Worm (Caenorhabditis elegans) whole organism, late embryonic: Measurements from ENCODE around the gene Y73B6BL.270.
A peak's percentile ranks its signal among the peaks of the same experiment; 100 is the strongest.

ENCODE experiments used
- C08G9.2 ChIP-seq: sonication (generic microtip); optimal IDR thresholded peaks from 2 replicates; lab custom pipeline; 2016; ENCODE audit warnings: mild to moderate bottlenecking, missing genetic modification characterization, moderate library complexity, missing compliant biosample characterization
- F13H6.1 ChIP-seq: sonication (generic microtip); optimal IDR thresholded peaks from 2 replicates; lab custom pipeline; 2016; ENCODE audit warnings: missing genetic modification characterization, missing compliant biosample characterization
- K09A11.1 ChIP-seq: sonication (generic microtip); optimal IDR thresholded peaks from 2 replicates; lab custom pipeline; 2017; ENCODE audit warnings: antibody characterized with exemption, mild to moderate bottlenecking, missing genetic modification characterization, missing compliant biosample characterization; ENCODE audit not compliant: insufficient read depth
- ahr-1 ChIP-seq: sonication (generic microtip); optimal IDR thresholded peaks from 2 replicates; lab custom pipeline; 2016; ENCODE audit warnings: missing genetic modification characterization, missing compliant biosample characterization
- ceh-14 ChIP-seq: sonication (generic microtip); optimal IDR thresholded peaks from 2 replicates; lab custom pipeline; 2016; ENCODE audit warnings: missing genotype, missing genetic modification characterization, missing compliant biosample characterization
- ceh-18 ChIP-seq: sonication (generic microtip); optimal IDR thresholded peaks from 2 replicates; lab custom pipeline; 2016; ENCODE audit warnings: missing genetic modification characterization, missing compliant biosample characterization
- ceh-19 ChIP-seq: fragments of 200-800 bp; sonication (Bioruptor generic); optimal IDR thresholded peaks from 2 replicates; lab custom pipeline; 2018; ENCODE audit warnings: mild to moderate bottlenecking, missing genetic modification characterization, missing compliant biosample characterization
- ceh-30 ChIP-seq: fragments of 150-350 bp; optimal IDR thresholded peaks from 2 replicates; lab custom pipeline; 2014; ENCODE audit warnings: missing biosample characterization, missing genetic modification characterization
- ceh-31 ChIP-seq: sonication (generic microtip); optimal IDR thresholded peaks from 2 replicates; lab custom pipeline; 2016; ENCODE audit warnings: missing genetic modification characterization, missing compliant biosample characterization
- ceh-34 ChIP-seq: sonication (generic microtip); optimal IDR thresholded peaks from 2 replicates; lab custom pipeline; 2016; ENCODE audit warnings: mild to moderate bottlenecking, missing genetic modification characterization, missing compliant biosample characterization
- ceh-48 ChIP-seq: sonication (generic microtip); optimal IDR thresholded peaks from 2 replicates; lab custom pipeline; 2016; ENCODE audit warnings: missing genetic modification characterization, inconsistent platforms, missing compliant biosample characterization
- che-1 ChIP-seq: sonication (generic microtip); optimal IDR thresholded peaks from 2 replicates; lab custom pipeline; 2016; ENCODE audit warnings: mild to moderate bottlenecking, missing genetic modification characterization, missing compliant biosample characterization
- dmd-4 ChIP-seq: sonication (generic microtip); optimal IDR thresholded peaks from 2 replicates; lab custom pipeline; 2016; ENCODE audit warnings: borderline replicate concordance, missing genetic modification characterization, missing compliant biosample characterization
- elt-2 ChIP-seq: sonication (generic microtip); optimal IDR thresholded peaks from 2 replicates; lab custom pipeline; 2016; ENCODE audit warnings: missing genetic modification reagents, missing genetic modification characterization, missing compliant biosample characterization
- ets-4 ChIP-seq: sonication (generic microtip); optimal IDR thresholded peaks from 2 replicates; lab custom pipeline; 2016; ENCODE audit warnings: missing genetic modification characterization, missing compliant biosample characterization
- fkh-10 ChIP-seq: fragments of 150-350 bp; optimal IDR thresholded peaks from 2 replicates; lab custom pipeline; 2014; ENCODE audit warnings: missing biosample characterization, missing genetic modification reagents, missing genetic modification characterization
- fkh-6 ChIP-seq: sonication (generic microtip); optimal IDR thresholded peaks from 2 replicates; lab custom pipeline; 2016; ENCODE audit warnings: missing genetic modification characterization, missing compliant biosample characterization
- hlh-13 ChIP-seq: fragments of 200-800 bp; sonication (Bioruptor generic); optimal IDR thresholded peaks from 2 replicates; lab custom pipeline; 2018; ENCODE audit warnings: mild to moderate bottlenecking, missing genetic modification characterization, missing compliant biosample characterization
- lim-6 ChIP-seq: sonication (generic microtip); optimal IDR thresholded peaks from 2 replicates; lab custom pipeline; 2016; ENCODE audit warnings: missing genetic modification characterization, missing compliant biosample characterization
- nfya-1 ChIP-seq: sonication (generic microtip); optimal IDR thresholded peaks from 2 replicates; lab custom pipeline; 2017; ENCODE audit warnings: missing genetic modification characterization, mild to moderate bottlenecking, missing compliant biosample characterization, antibody characterized with exemption, moderate library complexity
- npax-4 ChIP-seq: sonication (generic microtip); optimal IDR thresholded peaks from 2 replicates; lab custom pipeline; 2016; ENCODE audit warnings: missing genetic modification characterization, missing compliant biosample characterization
- odd-2 ChIP-seq: sonication (generic microtip); optimal IDR thresholded peaks from 2 replicates; lab custom pipeline; 2017; ENCODE audit warnings: antibody characterized with exemption, mild to moderate bottlenecking, missing genetic modification characterization, missing compliant biosample characterization
- pag-3 ChIP-seq: sonication (generic microtip); optimal IDR thresholded peaks from 2 replicates; lab custom pipeline; 2016; ENCODE audit warnings: missing compliant biosample characterization, missing genetic modification characterization, borderline replicate concordance
- ref-2 ChIP-seq: sonication (generic microtip); optimal IDR thresholded peaks from 2 replicates; lab custom pipeline; 2016; ENCODE audit warnings: missing genetic modification characterization, missing compliant biosample characterization
- tbx-7 ChIP-seq: sonication (generic microtip); optimal IDR thresholded peaks from 2 replicates; lab custom pipeline; 2016; ENCODE audit warnings: missing genotype, missing genetic modification characterization, missing compliant biosample characterization
- ttx-3 ChIP-seq: sonication (generic microtip); optimal IDR thresholded peaks from 2 replicates; lab custom pipeline; 2016; ENCODE audit warnings: missing genetic modification reagents, missing genetic modification characterization, missing compliant biosample characterization
- unc-42 ChIP-seq: sonication (generic microtip); optimal IDR thresholded peaks from 2 replicates; lab custom pipeline; 2016; ENCODE audit warnings: missing genotype, missing genetic modification characterization, missing compliant biosample characterization
- unc-55 ChIP-seq: sonication (generic microtip); optimal IDR thresholded peaks from 2 replicates; lab custom pipeline; 2017; ENCODE audit warnings: missing biosample characterization, missing genetic modification reagents, missing genetic modification characterization
- unc-86 ChIP-seq: sonication (generic microtip); optimal IDR thresholded peaks from 2 replicates; lab custom pipeline; 2016; ENCODE audit warnings: missing genetic modification characterization, missing compliant biosample characterization

The Y73B6BL.270 gene

ce11 chrIV:6372993-6373392 is 7.8 kb downstream of the Y73B6BL.270 start, which contains the start of gene smg-3:
TSS of gene smg-3 (minus strand) at chrIV:6373093.
- no peak for TF ChIP-seq npax-4 (tag; lab: Kevin White, UChicago)
- TF ChIP-seq ceh-30 (tag; lab: Kevin White, UChicago): no peak
- no peak for TF ChIP-seq C08G9.2
- no peak for TF ChIP-seq fkh-10 (GFP tag; lab: Kevin White, UChicago)
- TF ChIP-seq nfya-1: no peak
- no peak for TF ChIP-seq ceh-14 (tag; lab: Kevin White, UChicago)
- TF ChIP-seq ceh-31: no peak
- no peak for TF ChIP-seq che-1
- TF ChIP-seq ets-4 (tag; lab: Kevin White, UChicago): no peak

DNA sequence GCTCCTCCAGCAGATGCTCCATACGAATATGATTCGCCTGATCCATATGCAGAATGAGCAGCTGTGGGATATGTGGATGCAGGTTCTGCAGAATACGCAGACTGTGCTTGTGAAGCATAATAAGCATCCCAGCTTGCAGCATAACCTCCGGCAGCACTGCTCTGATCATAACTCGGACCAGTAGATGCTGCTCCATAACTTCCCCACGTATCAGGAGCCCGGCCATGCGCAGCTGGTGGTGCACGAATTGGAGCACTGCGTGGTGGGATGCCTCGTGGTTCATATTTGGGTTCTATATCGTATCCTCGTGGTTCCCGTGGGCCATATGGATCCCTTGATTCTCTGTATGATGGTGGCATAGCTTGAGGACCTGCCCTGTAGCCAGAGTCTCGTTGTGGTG is 8.6 kb downstream of the Y73B6BL.270 start:
- TF ChIP-seq ceh-48 (no peak), C08G9.2 (no peak), F13H6.1 (tag; lab: Kevin White, UChicago) (no peak), ttx-3 (tag; lab: Kevin White, UChicago) (no peak), unc-86 (tag; lab: Kevin White, UChicago) (no peak), ceh-30 (tag; lab: Kevin White, UChicago) (no peak)

DNA sequence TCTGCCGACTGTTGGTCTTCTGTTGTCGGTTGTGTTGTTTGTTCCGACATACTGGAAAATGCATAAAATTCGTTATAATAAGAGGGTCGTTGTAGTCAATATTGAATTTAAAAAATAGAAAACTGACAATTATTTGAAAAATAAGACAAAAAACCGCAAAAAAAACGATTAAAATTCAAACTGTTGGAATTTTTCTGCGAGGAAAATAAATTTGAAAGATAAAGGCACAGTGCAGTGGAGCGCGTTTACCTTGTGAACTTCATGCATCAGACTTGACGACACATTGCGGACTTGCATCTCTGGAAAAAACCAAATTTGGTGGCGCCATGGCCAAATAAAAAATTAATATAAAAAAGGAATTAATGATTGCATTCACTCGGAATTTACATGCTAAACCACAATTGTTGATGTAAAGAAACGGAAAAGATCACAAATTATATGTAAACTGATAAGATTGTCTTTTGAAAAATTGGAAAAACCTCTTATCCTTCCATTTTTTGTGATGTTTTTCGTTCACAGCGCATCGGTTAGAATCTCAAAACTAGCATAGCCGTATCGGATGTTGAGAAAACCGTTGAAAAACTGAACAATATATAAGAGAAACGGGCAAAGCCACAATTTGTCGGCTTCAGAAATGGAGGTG is 11.4 kb downstream of the Y73B6BL.270 start, which contains the start of the genes hrpf-2 and bli-6:
hrpf-2 (minus strand) TSS at position 51 of the 643 bp plus-strand sequence.
bli-6 (plus strand) TSS at position 593 of the 643 bp plus-strand sequence.
- peak; percentile 8 for TF ChIP-seq ref-2 (tag; lab: Kevin White, UChicago)
- TF ChIP-seq odd-2 (tag; lab: Kevin White, UChicago): no peak
- TF ChIP-seq ceh-18 (tag; lab: Kevin White, UChicago): peak; percentile 42
- peak; percentile 34 for TF ChIP-seq unc-42 (tag; lab: Kevin White, UChicago)
- peak; percentile 44 for TF ChIP-seq nfya-1
- TF ChIP-seq elt-2: no peak
- TF ChIP-seq, all 69 proteins: peak for 4

DNA sequence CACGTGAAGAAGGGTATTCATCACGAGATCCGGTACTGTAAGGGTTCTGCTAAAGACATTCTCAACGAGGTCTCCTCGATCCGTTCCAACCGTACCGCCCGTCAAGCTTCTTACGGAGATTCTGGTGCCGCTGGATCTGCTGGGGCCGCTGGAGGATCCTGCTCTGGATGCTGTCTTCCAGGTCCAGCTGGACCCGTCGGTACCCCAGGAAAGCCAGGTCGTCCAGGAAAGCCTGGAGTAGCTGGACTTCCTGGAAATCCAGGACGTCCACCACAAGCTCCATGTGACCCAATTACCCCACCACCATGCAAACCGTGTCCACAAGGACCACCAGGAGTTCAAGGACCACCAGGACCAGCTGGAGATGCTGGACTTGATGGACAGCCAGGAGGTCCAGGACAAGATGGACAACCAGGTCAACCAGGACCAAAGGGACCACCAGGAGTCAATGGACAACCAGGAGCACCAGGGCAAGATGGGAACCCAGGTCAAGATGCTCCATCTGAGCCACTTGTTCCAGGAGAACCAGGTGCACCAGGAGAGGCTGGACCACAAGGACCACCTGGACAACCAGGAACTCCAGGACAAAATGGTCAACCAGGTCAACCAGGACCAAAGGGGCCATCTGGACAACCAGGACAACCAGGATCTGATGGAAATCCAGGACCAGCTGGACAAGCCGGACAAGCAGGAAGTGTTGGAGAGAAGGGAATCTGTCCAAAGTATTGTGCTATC is 12.4 kb downstream of the Y73B6BL.270 start:
- TF ChIP-seq unc-86 (tag; lab: Kevin White, UChicago) (no peak), ahr-1 (tag; lab: Kevin White, UChicago) (no peak), unc-55 (no peak)

- TF ChIP-seq pag-3: no peak
- TF ChIP-seq dmd-4: no peak
- TF ChIP-seq fkh-6 (tag; lab: Kevin White, UChicago): no peak
- TF ChIP-seq K09A11.1: no peak
These were observed 13.3 kb downstream of the Y73B6BL.270 start for ce11 chrIV:6378398-6378797.

DNA sequence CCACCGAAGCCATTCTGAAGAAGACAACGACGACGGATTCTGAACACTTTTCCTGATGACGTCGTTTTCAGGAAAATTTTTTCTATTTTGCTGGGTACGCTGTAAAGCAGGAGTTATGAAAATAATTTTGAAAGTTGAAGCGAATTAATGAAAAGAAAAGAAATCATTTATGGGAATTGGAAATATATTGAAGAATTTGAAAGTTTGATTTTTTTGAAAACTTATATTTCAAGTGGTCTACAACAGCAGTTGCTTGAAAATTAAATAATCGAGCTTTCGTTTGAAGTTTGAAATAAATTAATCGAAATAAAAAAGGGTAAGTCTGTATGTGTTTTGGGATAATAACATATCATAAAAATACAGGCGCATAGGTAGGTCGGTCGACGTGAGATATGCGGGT is 18.8 kb downstream of the Y73B6BL.270 start, which contains the start of gene shl-1:
shl-1 (minus strand) TSS at position 101 of the 400 bp plus-strand sequence.
- TF ChIP-seq lim-6 (tag; lab: Kevin White, UChicago): no peak
- TF ChIP-seq, all 69 proteins: peak for 0

DNA sequence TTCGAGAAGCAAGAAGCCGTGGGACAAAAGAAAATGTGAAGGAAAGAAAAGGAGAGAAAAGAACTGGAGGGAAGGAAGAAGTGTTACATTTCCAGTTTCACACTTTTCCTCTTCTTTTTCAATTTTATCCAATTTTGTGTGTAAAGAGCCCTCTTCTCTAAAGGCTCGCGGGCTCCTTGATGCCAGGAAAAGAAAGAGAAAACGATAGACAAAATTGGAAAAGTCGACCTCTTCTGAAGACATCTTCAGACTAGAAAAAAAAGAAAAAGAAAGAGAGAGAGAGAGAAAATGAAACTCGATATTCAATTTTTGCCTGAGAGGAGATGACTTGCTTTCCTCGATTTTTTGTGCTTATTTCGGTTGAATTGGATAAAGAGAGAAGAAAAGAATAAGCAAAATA is 19.9 kb downstream of the Y73B6BL.270 start:
- TF ChIP-seq ceh-34 (tag; lab: Kevin White, UChicago) (peak; percentile 11), hlh-13 (GFP tag; lab: Kevin White, UChicago) (no peak), unc-42 (tag; lab: Kevin White, UChicago) (peak; percentile 77), ceh-19 (GFP tag; lab: Kevin White, UChicago) (peak; percentile 47), tbx-7 (no peak)
